Fruit fly (Drosophila melanogaster) whole organism, embryonic: ENCODE results near the gene dbr.

Source experiments
- B-H2 ChIP-seq: fragments of 200-800 bp; sonication (Bioruptor generic); optimal IDR thresholded peaks from 2 replicates; lab custom pipeline; 2018; ENCODE audit warnings: missing biosample characterization, mild to moderate bottlenecking, missing genetic modification characterization
- Bteb2 ChIP-seq: fragments of 200-800 bp; sonication (Bioruptor generic); optimal IDR thresholded peaks from 2 replicates; lab custom pipeline; 2016; ENCODE audit warnings: missing biosample characterization, missing genetic modification characterization
- CG10979 ChIP-seq: fragments of 200-800 bp; sonication (Bioruptor generic); optimal IDR thresholded peaks from 2 replicates; lab custom pipeline; 2018; ENCODE audit warnings: missing biosample characterization, mild to moderate bottlenecking, missing genetic modification characterization, moderate library complexity
- CG11696 ChIP-seq: fragments of 200-800 bp; sonication (Bioruptor generic); IDR thresholded peaks from 2 replicates; pipeline ENCODE4 v1.3.6; 2022; ENCODE audit warnings: missing biosample characterization, missing genetic modification characterization
- CG12299 ChIP-seq: fragments of 200-800 bp; sonication (Bioruptor generic); optimal IDR thresholded peaks from 2 replicates; lab custom pipeline; 2018; ENCODE audit warnings: missing biosample characterization, mild to moderate bottlenecking, missing genetic modification characterization
- CG13296 ChIP-seq: fragments of 200-800 bp; sonication (Bioruptor generic); optimal IDR thresholded peaks from 3 replicates; lab custom pipeline; 2018; ENCODE audit warnings: missing biosample characterization, mild to moderate bottlenecking, missing genetic modification characterization
- CG14441 ChIP-seq: fragments of 200-800 bp; sonication (Bioruptor generic); IDR thresholded peaks from 2 replicates; pipeline ENCODE4 v1.3.6; 2022; ENCODE audit warnings: missing biosample characterization, missing genetic modification characterization
- CG1647 ChIP-seq: fragments of 200-800 bp; sonication (Bioruptor generic); optimal IDR thresholded peaks from 3 replicates; lab custom pipeline; 2016; ENCODE audit warnings: missing biosample characterization, missing genetic modification characterization
- CG2120 ChIP-seq: fragments of 200-800 bp; sonication (Bioruptor generic); optimal IDR thresholded peaks from 3 replicates; lab custom pipeline; 2016; ENCODE audit warnings: missing biosample characterization, missing genetic modification characterization
- CG31441 ChIP-seq: fragments of 200-800 bp; sonication (Bioruptor generic); IDR thresholded peaks from 2 replicates; pipeline ENCODE4 v1.3.6; 2022; ENCODE audit warnings: missing biosample characterization, missing genetic modification characterization
- CG4360 ChIP-seq: fragments of 200-800 bp; sonication (Bioruptor generic); IDR thresholded peaks from 2 replicates; pipeline ENCODE4 v1.3.6; 2022; ENCODE audit warnings: missing biosample characterization, missing genetic modification characterization
- CG4617 ChIP-seq: fragments of 200-800 bp; sonication (Bioruptor generic); optimal IDR thresholded peaks from 3 replicates; lab custom pipeline; 2016; ENCODE audit warnings: missing biosample characterization, missing genetic modification characterization, borderline replicate concordance
- CG6683 ChIP-seq: fragments of 200-800 bp; sonication (Bioruptor generic); optimal IDR thresholded peaks from 2 replicates; lab custom pipeline; 2017; ENCODE audit warnings: missing biosample characterization, mild to moderate bottlenecking, missing genetic modification characterization, missing genetic modification reagents
- CG7839 ChIP-seq: fragments of 200-800 bp; sonication (Bioruptor generic); optimal IDR thresholded peaks from 3 replicates; lab custom pipeline; 2018; ENCODE audit warnings: missing biosample characterization, mild to moderate bottlenecking, missing genetic modification characterization, moderate library complexity
- CG9817 ChIP-seq: fragments of 200-800 bp; sonication (Bioruptor generic); optimal IDR thresholded peaks from 2 replicates; lab custom pipeline; 2018; ENCODE audit warnings: missing biosample characterization, mild to moderate bottlenecking, missing genetic modification characterization, moderate library complexity
- Dfd ChIP-seq, 2 experiments: fragments of >200 bp; optimal IDR thresholded peaks; 2 replicates each; lab custom pipeline; 2017; ENCODE audit warnings: missing biosample characterization in 2 of 2, missing genetic modification characterization in 2 of 2
- Eip74EF ChIP-seq, 2 experiments: fragments of 200-800 bp in 1 of 2; fragments of >200 bp in 1 of 2; sonication (Bioruptor generic) in 1 of 2; optimal IDR thresholded peaks; 2 replicates each; lab custom pipeline; 2017 to 2019; ENCODE audit warnings: missing biosample characterization in 2 of 2, missing genetic modification characterization in 2 of 2, mild to moderate bottlenecking in 1 of 2, moderate library complexity in 1 of 2
- Fer3 ChIP-seq: fragments of 200-800 bp; sonication (Bioruptor generic); optimal IDR thresholded peaks from 2 replicates; lab custom pipeline; 2018; ENCODE audit warnings: missing biosample characterization, mild to moderate bottlenecking, missing genetic modification characterization, moderate library complexity
- GATAe ChIP-seq: fragments of 200-800 bp; sonication (Bioruptor generic); conservative IDR thresholded peaks from 2 replicates; pipeline ENCODE4 v1.3.6; 2022; ENCODE audit warnings: missing biosample characterization, missing genetic modification characterization
- Hr3 ChIP-seq: fragments of 200-800 bp; sonication (Bioruptor generic); optimal IDR thresholded peaks from 3 replicates; lab custom pipeline; 2016; ENCODE audit warnings: missing biosample characterization, missing genetic modification characterization
- Hsf ChIP-seq: fragments of 200-800 bp; sonication (Bioruptor generic); optimal IDR thresholded peaks from 3 replicates; lab custom pipeline; 2016; ENCODE audit warnings: missing biosample characterization, missing genetic modification characterization
- Kr ChIP-seq: fragments of 200-800 bp; sonication (Bioruptor generic); optimal IDR thresholded peaks from 2 replicates; lab custom pipeline; 2017; ENCODE audit warnings: missing biosample characterization, mild to moderate bottlenecking, missing genetic modification characterization
- Lpt ChIP-seq: fragments of >200 bp; optimal IDR thresholded peaks from 2 replicates; lab custom pipeline; 2018; ENCODE audit warnings: missing biosample characterization, missing genetic modification characterization
- MESR4 ChIP-seq: fragments of 200-800 bp; sonication (Bioruptor generic); optimal IDR thresholded peaks from 2 replicates; lab custom pipeline; 2018; ENCODE audit warnings: missing biosample characterization, mild to moderate bottlenecking, missing genetic modification characterization, moderate library complexity
- Med ChIP-seq: fragments of 200-800 bp; sonication (Bioruptor generic); peaks from one replicate; lab custom pipeline; 2016; ENCODE audit warnings: missing biosample characterization, missing genetic modification characterization, mild to moderate bottlenecking, inconsistent platforms, moderate library complexity
- Myb ChIP-seq: fragments of 200-800 bp; sonication (Bioruptor generic); optimal IDR thresholded peaks from 2 replicates; lab custom pipeline; 2016; ENCODE audit warnings: missing biosample characterization, missing genetic modification characterization
- Scr ChIP-seq: fragments of 200-800 bp; sonication (Bioruptor generic); IDR thresholded peaks from 2 replicates; pipeline ENCODE4 v1.3.6; 2022; ENCODE audit warnings: missing biosample characterization, missing genetic modification characterization; ENCODE audit not compliant: partially characterized antibody
- ab ChIP-seq: fragments of 200-800 bp; sonication (Bioruptor generic); optimal IDR thresholded peaks from 2 replicates; lab custom pipeline; 2016; ENCODE audit warnings: missing biosample characterization, missing genetic modification characterization
- amos ChIP-seq: fragments of 200-800 bp; sonication (Bioruptor generic); IDR thresholded peaks from 2 replicates; pipeline ENCODE4 v1.3.6; 2022; ENCODE audit warnings: missing biosample characterization, missing genetic modification characterization; ENCODE audit not compliant: partially characterized antibody
- bbx ChIP-seq: fragments of 200-800 bp; sonication (Bioruptor generic); IDR thresholded peaks from 2 replicates; pipeline ENCODE4 v1.3.6; 2022; ENCODE audit warnings: missing biosample characterization, missing genetic modification characterization; ENCODE audit not compliant: partially characterized antibody
- br ChIP-seq: fragments of >200 bp; optimal IDR thresholded peaks from 2 replicates; lab custom pipeline; 2017
- bsh ChIP-seq, 2 experiments: fragments of 200-800 bp; sonication (Bioruptor generic); optimal IDR thresholded peaks; 2 replicates each; lab custom pipeline; 2017 to 2018; ENCODE audit warnings: mild to moderate bottlenecking in 2 of 2, missing biosample characterization in 2 of 2, missing genetic modification characterization in 2 of 2, moderate library complexity in 1 of 2
- danr ChIP-seq: fragments of 200-800 bp; sonication (Bioruptor generic); IDR thresholded peaks from 2 replicates; pipeline ENCODE4 v1.3.6; 2022; ENCODE audit warnings: missing biosample characterization, missing genetic modification characterization
- fd96Cb ChIP-seq: fragments of 200-800 bp; sonication (Bioruptor generic); optimal IDR thresholded peaks from 2 replicates; lab custom pipeline; 2018; ENCODE audit warnings: missing biosample characterization, mild to moderate bottlenecking, missing genetic modification characterization, moderate library complexity
- ind ChIP-seq: fragments of 200-800 bp; sonication (Bioruptor generic); optimal IDR thresholded peaks from 3 replicates; lab custom pipeline; 2016; ENCODE audit warnings: missing biosample characterization, missing genetic modification characterization
- jing ChIP-seq: fragments of 200-800 bp; sonication (Bioruptor generic); optimal IDR thresholded peaks from 2 replicates; lab custom pipeline; 2018; ENCODE audit warnings: missing biosample characterization, mild to moderate bottlenecking, missing genetic modification characterization
- nau ChIP-seq: fragments of 200-800 bp; sonication (Bioruptor generic); optimal IDR thresholded peaks from 3 replicates; lab custom pipeline; 2017; ENCODE audit warnings: missing biosample characterization, mild to moderate bottlenecking, missing genetic modification characterization, missing genetic modification reagents
- pfk ChIP-seq: fragments of 200-800 bp; sonication (Bioruptor generic); optimal IDR thresholded peaks from 2 replicates; lab custom pipeline; 2018; ENCODE audit warnings: missing biosample characterization, mild to moderate bottlenecking, missing genetic modification characterization, moderate library complexity
- repo ChIP-seq: fragments of 200-800 bp; sonication (Bioruptor generic); optimal IDR thresholded peaks from 2 replicates; lab custom pipeline; 2016; ENCODE audit warnings: missing biosample characterization, missing genetic modification characterization
- sisA ChIP-seq: fragments of 200-800 bp; sonication (Bioruptor generic); IDR thresholded peaks from 2 replicates; pipeline ENCODE4 v1.3.6; 2022; ENCODE audit warnings: missing biosample characterization, missing genetic modification characterization
- slou ChIP-seq: fragments of 200-800 bp; sonication (Bioruptor generic); optimal IDR thresholded peaks from 3 replicates; lab custom pipeline; 2016; ENCODE audit warnings: missing biosample characterization, missing genetic modification characterization
- ssp ChIP-seq: fragments of 200-800 bp; sonication (Bioruptor generic); IDR thresholded peaks from 2 replicates; pipeline ENCODE4 v1.3.6; 2022; ENCODE audit warnings: missing biosample characterization, missing genetic modification characterization
- stc ChIP-seq: fragments of 200-800 bp; sonication (Bioruptor generic); IDR thresholded peaks from 2 replicates; pipeline ENCODE4 v1.3.6; 2022; ENCODE audit warnings: missing biosample characterization, missing genetic modification characterization
- trh ChIP-seq: fragments of 200-800 bp; sonication (Bioruptor generic); optimal IDR thresholded peaks from 2 replicates; lab custom pipeline; 2016; ENCODE audit warnings: missing biosample characterization, missing genetic modification characterization
- tup ChIP-seq: fragments of 200-800 bp; sonication (Bioruptor generic); optimal IDR thresholded peaks from 2 replicates; lab custom pipeline; 2016; ENCODE audit warnings: missing biosample characterization, mild to moderate bottlenecking, missing genetic modification characterization, moderate library complexity
- unpg ChIP-seq: fragments of 200-800 bp; sonication (Bioruptor generic); optimal IDR thresholded peaks from 3 replicates; lab custom pipeline; 2018; ENCODE audit warnings: missing biosample characterization, mild to moderate bottlenecking, missing genetic modification characterization, moderate library complexity
- wek ChIP-seq: fragments of 200-800 bp; sonication (Bioruptor generic); optimal IDR thresholded peaks from 3 replicates; lab custom pipeline; 2018; ENCODE audit warnings: missing biosample characterization, mild to moderate bottlenecking, missing genetic modification characterization, moderate library complexity
- z ChIP-seq: fragments of 200-800 bp; sonication (Bioruptor generic); IDR thresholded peaks from 3 replicates; pipeline ENCODE4 v1.3.6; 2022; ENCODE audit warnings: missing biosample characterization, missing genetic modification characterization
- zfh1 ChIP-seq: fragments of 200-800 bp; sonication (Bioruptor generic); IDR thresholded peaks from 3 replicates; pipeline ENCODE4 v1.3.6; 2022; ENCODE audit warnings: missing biosample characterization, missing genetic modification characterization

Gene dbr

dm6 chr2L:107476-108436 is 41.5 kb downstream of the dbr start (continued):
- TF ChIP-seq Scr (GFP tag; lab: Robert Waterston, UW), result peak; percentile 19; the same call in 1 of the 2 replicates
- TF ChIP-seq trh (GFP tag; lab: Kevin White, UChicago), result no peak
- TF ChIP-seq CG14441, result no peak
- TF ChIP-seq B-H2, result peak; percentile 29
- no peak for TF ChIP-seq Dfd (GFP tag; optimal IDR thresholded peaks at IDR 0.05; lab: Kevin White, UChicago)
- no peak for TF ChIP-seq danr (GFP tag; lab: Robert Waterston, UW)
- TF ChIP-seq tup, result no peak
- TF ChIP-seq Fer3 (tag; lab: Kevin White, UChicago), result no peak
- TF ChIP-seq sisA (GFP tag; lab: Robert Waterston, UW), result no peak
- TF ChIP-seq CG13296 (GFP tag; lab: Kevin White, UChicago), result peak; percentile 64
- TF ChIP-seq br (lab: Kevin White, UChicago), result no peak
- TF ChIP-seq Bteb2 (GFP tag; lab: Kevin White, UChicago), result no peak
- no peak for TF ChIP-seq CG6683
- no peak for TF ChIP-seq repo
- no peak for TF ChIP-seq bsh (GFP tag; optimal IDR thresholded peaks at IDR 0.05; lab: Kevin White, UChicago)
- no peak for TF ChIP-seq Hr3
- no peak for TF ChIP-seq CG4360
- no peak for TF ChIP-seq stc
- no peak for TF ChIP-seq Myb (GFP tag; lab: Kevin White, UChicago)
- peak; percentile 43; the same call in 1 of the 2 replicates for TF ChIP-seq bbx (GFP tag; lab: Robert Waterston, UW)
- TF ChIP-seq ab (GFP tag; lab: Kevin White, UChicago), result no peak
- no peak for TF ChIP-seq Kr
- no peak for TF ChIP-seq ind (GFP tag; lab: Kevin White, UChicago)
- no peak for TF ChIP-seq fd96Cb
- peak; percentile 61 for TF ChIP-seq MESR4 (GFP tag; lab: Kevin White, UChicago)
- no peak for TF ChIP-seq GATAe (GFP tag; lab: Robert Waterston, UW)
- TF ChIP-seq pfk (GFP tag; lab: Kevin White, UChicago), result peak; percentile 10
- TF ChIP-seq CG31441 (GFP tag; lab: Robert Waterston, UW), result no peak; the same call in 1 of the 2 replicates
- TF ChIP-seq CG12299 (tag; lab: Kevin White, UChicago), result peak; percentile 63
- no peak for TF ChIP-seq CG1647
- TF ChIP-seq CG4617 (GFP tag; lab: Kevin White, UChicago), result no peak
- no peak for TF ChIP-seq CG2120
- TF ChIP-seq Lpt (GFP tag; lab: Kevin White, UChicago), result no peak
- TF ChIP-seq amos (GFP tag; lab: Robert Waterston, UW), result peak; percentile 17; the same call in 1 of the 2 replicates
- TF ChIP-seq unpg (GFP tag; lab: Kevin White, UChicago), result peak; percentile 22
- TF ChIP-seq z (GFP tag; lab: Robert Waterston, UW), result peak; percentile 77
- no peak for TF ChIP-seq Eip74EF (GFP tag; optimal IDR thresholded peaks at IDR 0.05; lab: Kevin White, UChicago)
- no peak for TF ChIP-seq ssp
- no peak for TF ChIP-seq nau (GFP tag; lab: Kevin White, UChicago)
- no peak for TF ChIP-seq jing (GFP tag; lab: Kevin White, UChicago)
- peak; percentile 79 for TF ChIP-seq Med (GFP tag; lab: Kevin White, UChicago)
- no peak for TF ChIP-seq CG7839 (tag; lab: Kevin White, UChicago)
- TF ChIP-seq CG9817 (tag; lab: Kevin White, UChicago), result no peak
- TF ChIP-seq CG10979 (tag; lab: Kevin White, UChicago), result no peak
- no peak for TF ChIP-seq wek (GFP tag; lab: Kevin White, UChicago)
- no peak for TF ChIP-seq Hsf (GFP tag; lab: Kevin White, UChicago)
- no peak for TF ChIP-seq slou (GFP tag; lab: Kevin White, UChicago)
- no peak for TF ChIP-seq zfh1
- no peak for TF ChIP-seq CG11696
